Worm (Caenorhabditis elegans) whole organism, L1 larva: ENCODE data around the gene col-166.

Experiments used
- ama-1 ChIP-seq: fragments of 150-350 bp; optimal IDR thresholded peaks from 2 replicates; lab custom pipeline; 2014
- ztf-11 ChIP-seq, 2 experiments: sonication (generic microtip); optimal IDR thresholded peaks; 2 replicates each; lab custom pipeline; 2016 to 2017; ENCODE audit warnings: missing genetic modification characterization in 2 of 2, missing biosample characterization in 1 of 2, missing compliant biosample characterization in 1 of 2

DNA sequence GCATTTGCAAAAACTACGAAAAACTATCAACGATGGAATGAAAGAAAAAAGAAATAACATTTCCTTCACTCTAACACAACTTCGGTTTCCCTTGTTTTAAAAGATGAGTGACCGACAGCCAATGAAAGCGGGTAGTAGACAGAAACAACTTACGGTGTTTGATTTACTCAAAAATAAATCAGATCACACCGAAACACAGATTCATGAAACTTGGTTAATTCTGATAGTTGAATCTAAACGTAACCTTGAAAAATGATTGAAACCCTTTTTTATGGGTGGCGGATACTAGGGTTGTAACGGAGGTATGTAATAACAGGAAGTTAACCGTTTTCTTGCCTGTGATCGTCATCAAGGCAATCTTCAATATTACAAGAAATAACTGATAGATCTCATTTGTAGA lies 4.5 kb upstream of the col-166 start:
- TF ChIP-seq ztf-11 (tag; optimal IDR thresholded peaks at IDR 0.05; lab: Kevin White, UChicago) (no peak), ama-1 (lab: Kevin White, UChicago) (no peak)
